Fruit fly (Drosophila melanogaster) whole organism, embryonic: ENCODE results near the gene Aasdh.

Experiments used
- Adf1 ChIP-seq: fragments of 200-800 bp; sonication (Bioruptor generic); IDR thresholded peaks from 2 replicates; pipeline ENCODE4 v1.3.6; 2022; ENCODE audit warnings: missing biosample characterization, missing genetic modification characterization
- CG11093 ChIP-seq: fragments of 200-800 bp; sonication (Bioruptor generic); IDR thresholded peaks from 3 replicates; pipeline ENCODE4 v1.3.6; 2022; ENCODE audit warnings: missing biosample characterization, missing genetic modification characterization
- CG11696 ChIP-seq: fragments of 200-800 bp; sonication (Bioruptor generic); IDR thresholded peaks from 2 replicates; pipeline ENCODE4 v1.3.6; 2022; ENCODE audit warnings: missing biosample characterization, missing genetic modification characterization
- CG12391 ChIP-seq: fragments of 200-800 bp; sonication (Bioruptor generic); optimal IDR thresholded peaks from 3 replicates; lab custom pipeline; 2018; ENCODE audit warnings: missing biosample characterization, mild to moderate bottlenecking, missing genetic modification characterization, moderate library complexity
- CG12744 ChIP-seq: fragments of 200-800 bp; sonication (Bioruptor generic); optimal IDR thresholded peaks from 2 replicates; lab custom pipeline; 2016; ENCODE audit warnings: missing biosample characterization, missing genetic modification characterization
- CG12769 ChIP-seq: fragments of 200-800 bp; sonication (Bioruptor generic); optimal IDR thresholded peaks from 2 replicates; lab custom pipeline; 2019; ENCODE audit warnings: missing biosample characterization, mild to moderate bottlenecking, missing genetic modification characterization, moderate library complexity
- CG1603 ChIP-seq: fragments of 200-800 bp; sonication (Bioruptor generic); optimal IDR thresholded peaks from 2 replicates; lab custom pipeline; 2019; ENCODE audit warnings: missing biosample characterization, mild to moderate bottlenecking, missing genetic modification characterization, moderate library complexity
- CG17612 ChIP-seq: fragments of 200-800 bp; sonication (Bioruptor generic); IDR thresholded peaks from 2 replicates; pipeline ENCODE4 v1.3.6; 2022; ENCODE audit warnings: missing biosample characterization, missing genetic modification characterization
- CG17802 ChIP-seq: fragments of 200-800 bp; sonication (Bioruptor generic); optimal IDR thresholded peaks from 2 replicates; lab custom pipeline; 2018; ENCODE audit warnings: missing biosample characterization, mild to moderate bottlenecking, missing genetic modification characterization, moderate library complexity
- CG18764 ChIP-seq: fragments of 200-800 bp; sonication (Bioruptor generic); optimal IDR thresholded peaks from 3 replicates; lab custom pipeline; 2016; ENCODE audit warnings: missing biosample characterization, missing genetic modification characterization
- CG30431 ChIP-seq: fragments of 200-800 bp; sonication (Bioruptor generic); optimal IDR thresholded peaks from 2 replicates; lab custom pipeline; 2017; ENCODE audit warnings: missing biosample characterization, missing genetic modification characterization
- CG32772 ChIP-seq: fragments of 200-800 bp; sonication (Bioruptor generic); IDR thresholded peaks from 2 replicates; pipeline ENCODE4 v1.3.6; 2022; ENCODE audit warnings: missing biosample characterization, missing genetic modification characterization
- CG34376 ChIP-seq: fragments of 200-800 bp; sonication (Bioruptor generic); optimal IDR thresholded peaks from 2 replicates; lab custom pipeline; 2018; ENCODE audit warnings: missing biosample characterization, mild to moderate bottlenecking, missing genetic modification characterization
- CG7745 ChIP-seq: fragments of 200-800 bp; sonication (Bioruptor generic); optimal IDR thresholded peaks from 2 replicates; lab custom pipeline; 2018; ENCODE audit warnings: missing biosample characterization, mild to moderate bottlenecking, missing genetic modification characterization, moderate library complexity
- CG9609 ChIP-seq: fragments of 200-800 bp; sonication (Bioruptor generic); optimal IDR thresholded peaks from 3 replicates; lab custom pipeline; 2016; ENCODE audit warnings: missing biosample characterization, missing genetic modification characterization
- CG9797 ChIP-seq: fragments of 200-800 bp; sonication (Bioruptor generic); optimal IDR thresholded peaks from 3 replicates; lab custom pipeline; 2018; ENCODE audit warnings: missing biosample characterization, mild to moderate bottlenecking, missing genetic modification characterization
- CG9932 ChIP-seq: fragments of 200-800 bp; sonication (Bioruptor generic); IDR thresholded peaks from 2 replicates; pipeline ENCODE4 v1.3.6; 2022; ENCODE audit warnings: missing biosample characterization, missing genetic modification characterization
- D ChIP-seq, 2 experiments: fragments of 200-800 bp in 1 of 2; fragments of >200 bp in 1 of 2; sonication (Bioruptor generic) in 1 of 2; optimal IDR thresholded peaks; 2 replicates in 1 of 2; 3 replicates in 1 of 2; lab custom pipeline; 2017; ENCODE audit warnings: mild to moderate bottlenecking in 1 of 2, missing biosample characterization in 1 of 2, missing genetic modification characterization in 1 of 2, missing genetic modification reagents in 1 of 2
- D19B ChIP-seq: fragments of 200-800 bp; sonication (Bioruptor generic); optimal IDR thresholded peaks from 2 replicates; lab custom pipeline; 2017; ENCODE audit warnings: missing biosample characterization, mild to moderate bottlenecking, missing genetic modification characterization
- Doc3 ChIP-seq: fragments of 200-800 bp; sonication (Bioruptor generic); IDR thresholded peaks from 3 replicates; pipeline ENCODE4 v1.3.6; 2022; ENCODE audit warnings: missing biosample characterization, missing genetic modification characterization; ENCODE audit not compliant: partially characterized antibody
- HLHmδ ChIP-seq: fragments of 200-800 bp; sonication (Bioruptor generic); optimal IDR thresholded peaks from 2 replicates; lab custom pipeline; 2018; ENCODE audit warnings: missing biosample characterization, mild to moderate bottlenecking, missing genetic modification characterization, moderate library complexity
- NC2α ChIP-seq: fragments of 200-800 bp; sonication (Bioruptor generic); optimal IDR thresholded peaks from 2 replicates; lab custom pipeline; 2016; ENCODE audit warnings: missing biosample characterization, missing genetic modification characterization
- NK7.1 ChIP-seq: fragments of 200-800 bp; sonication (Bioruptor generic); optimal IDR thresholded peaks from 3 replicates; lab custom pipeline; 2016; ENCODE audit warnings: missing biosample characterization, missing genetic modification characterization
- Pdp1 ChIP-seq, 2 experiments: fragments of 200-800 bp; sonication (Bioruptor generic); optimal IDR thresholded peaks; 3 replicates each; lab custom pipeline; 2016; ENCODE audit warnings: missing biosample characterization in 2 of 2, missing genetic modification characterization in 2 of 2, mild to moderate bottlenecking in 1 of 2, moderate library complexity in 1 of 2
- Ravus ChIP-seq: fragments of 200-800 bp; sonication (Bioruptor generic); IDR thresholded peaks from 2 replicates; pipeline ENCODE4 v1.3.6; 2022; ENCODE audit warnings: missing biosample characterization, missing genetic modification characterization
- Sox100B ChIP-seq: fragments of 200-800 bp; sonication (Bioruptor generic); optimal IDR thresholded peaks from 3 replicates; lab custom pipeline; 2018; ENCODE audit warnings: missing biosample characterization, mild to moderate bottlenecking, missing genetic modification characterization
- Taf1 ChIP-seq: fragments of 200-800 bp; sonication (Bioruptor generic); IDR thresholded peaks from 2 replicates; pipeline ENCODE4 v1.3.6; 2022; ENCODE audit warnings: missing biosample characterization, missing genetic modification characterization
- Xbp1 ChIP-seq: fragments of 200-800 bp; sonication (Bioruptor generic); optimal IDR thresholded peaks from 3 replicates; lab custom pipeline; 2016; ENCODE audit warnings: missing biosample characterization, mild to moderate bottlenecking, missing genetic modification characterization
- abd-A ChIP-seq: fragments of 200-800 bp; sonication (Bioruptor generic); optimal IDR thresholded peaks from 3 replicates; lab custom pipeline; 2019; ENCODE audit warnings: missing biosample characterization, mild to moderate bottlenecking, missing genetic modification characterization, moderate library complexity
- amos ChIP-seq: fragments of 200-800 bp; sonication (Bioruptor generic); IDR thresholded peaks from 2 replicates; pipeline ENCODE4 v1.3.6; 2022; ENCODE audit warnings: missing biosample characterization, missing genetic modification characterization; ENCODE audit not compliant: partially characterized antibody
- cad ChIP-seq: fragments of >200 bp; optimal IDR thresholded peaks from 2 replicates; lab custom pipeline; 2017; ENCODE audit warnings: missing biosample characterization, missing genetic modification characterization
- chn ChIP-seq: fragments of 200-800 bp; sonication (Bioruptor generic); optimal IDR thresholded peaks from 2 replicates; lab custom pipeline; 2016; ENCODE audit warnings: missing biosample characterization, missing genetic modification characterization
- crp ChIP-seq, 2 experiments: fragments of 200-800 bp; sonication (Bioruptor generic); optimal IDR thresholded peaks; 2 replicates in 1 of 2; 3 replicates in 1 of 2; lab custom pipeline; 2017; ENCODE audit warnings: missing biosample characterization in 2 of 2, missing genetic modification characterization in 2 of 2, mild to moderate bottlenecking in 1 of 2, moderate library complexity in 1 of 2
- hb ChIP-seq: fragments of 200-800 bp; sonication (Bioruptor generic); IDR thresholded peaks from 3 replicates; pipeline ENCODE4 v1.3.6; 2022; ENCODE audit warnings: missing biosample characterization, missing genetic modification characterization; ENCODE audit not compliant: partially characterized antibody
- ind ChIP-seq: fragments of 200-800 bp; sonication (Bioruptor generic); optimal IDR thresholded peaks from 3 replicates; lab custom pipeline; 2016; ENCODE audit warnings: missing biosample characterization, missing genetic modification characterization
- jumu ChIP-seq: fragments of 200-800 bp; sonication (Bioruptor generic); optimal IDR thresholded peaks from 3 replicates; lab custom pipeline; 2016; ENCODE audit warnings: missing biosample characterization, missing genetic modification characterization
- kah ChIP-seq: fragments of 200-800 bp; sonication (Bioruptor generic); optimal IDR thresholded peaks from 2 replicates; lab custom pipeline; 2018; ENCODE audit warnings: missing biosample characterization, mild to moderate bottlenecking, missing genetic modification characterization
- lilli ChIP-seq: fragments of 200-800 bp; sonication (Bioruptor generic); optimal IDR thresholded peaks from 3 replicates; lab custom pipeline; 2016; ENCODE audit warnings: missing biosample characterization, missing genetic modification characterization
- nmo ChIP-seq: fragments of 200-800 bp; sonication (Bioruptor generic); optimal IDR thresholded peaks from 2 replicates; lab custom pipeline; 2018; ENCODE audit warnings: missing biosample characterization, mild to moderate bottlenecking, missing genetic modification characterization, moderate library complexity
- oc ChIP-seq: fragments of 200-800 bp; sonication (Bioruptor generic); optimal IDR thresholded peaks from 2 replicates; lab custom pipeline; 2018; ENCODE audit warnings: missing biosample characterization, mild to moderate bottlenecking, missing genetic modification characterization, moderate library complexity
- prd ChIP-seq, 3 experiments: fragments of >200 bp in 2 of 3; fragments of 200-800 bp in 1 of 3; sonication (Bioruptor generic) in 1 of 3; optimal IDR thresholded peaks in 2 of 3; IDR thresholded peaks in 1 of 3; 2 replicates in 2 of 3; 3 replicates in 1 of 3; pipeline versions ENCODE4 v1.3.6 to Lab custom; 2017 to 2022; ENCODE audit warnings: missing biosample characterization in 1 of 3, missing genetic modification characterization in 1 of 3
- ro ChIP-seq: fragments of 200-800 bp; sonication (Bioruptor generic); IDR thresholded peaks from 2 replicates; pipeline ENCODE4 v1.3.6; 2022; ENCODE audit warnings: missing biosample characterization, missing genetic modification characterization
- tll ChIP-seq, 2 experiments: fragments of 200-800 bp in 1 of 2; fragments of >200 bp in 1 of 2; sonication (Bioruptor generic) in 1 of 2; optimal IDR thresholded peaks; 2 replicates each; lab custom pipeline; 2017 to 2019; ENCODE audit warnings: missing biosample characterization in 2 of 2, missing genetic modification characterization in 2 of 2, mild to moderate bottlenecking in 1 of 2, moderate library complexity in 1 of 2
- trem ChIP-seq: fragments of 200-800 bp; optimal IDR thresholded peaks from 3 replicates; lab custom pipeline; 2019; ENCODE audit warnings: missing biosample characterization, mild to moderate bottlenecking, missing genetic modification characterization, moderate library complexity
- ttk ChIP-seq: fragments of 200-800 bp; sonication (Bioruptor generic); IDR thresholded peaks from 2 replicates; pipeline ENCODE4 v2.1.2; 2022; ENCODE audit warnings: missing biosample characterization, missing genetic modification characterization
- vnd ChIP-seq: fragments of 200-800 bp; sonication (Bioruptor generic); IDR thresholded peaks from 3 replicates; pipeline ENCODE4 v1.3.6; 2022; ENCODE audit warnings: missing biosample characterization, missing genetic modification characterization; ENCODE audit not compliant: partially characterized antibody
- z ChIP-seq: fragments of 200-800 bp; sonication (Bioruptor generic); IDR thresholded peaks from 3 replicates; pipeline ENCODE4 v1.3.6; 2022; ENCODE audit warnings: missing biosample characterization, missing genetic modification characterization
- zfh1 ChIP-seq: fragments of 200-800 bp; sonication (Bioruptor generic); IDR thresholded peaks from 3 replicates; pipeline ENCODE4 v1.3.6; 2022; ENCODE audit warnings: missing biosample characterization, missing genetic modification characterization

Gene Aasdh

DNA sequence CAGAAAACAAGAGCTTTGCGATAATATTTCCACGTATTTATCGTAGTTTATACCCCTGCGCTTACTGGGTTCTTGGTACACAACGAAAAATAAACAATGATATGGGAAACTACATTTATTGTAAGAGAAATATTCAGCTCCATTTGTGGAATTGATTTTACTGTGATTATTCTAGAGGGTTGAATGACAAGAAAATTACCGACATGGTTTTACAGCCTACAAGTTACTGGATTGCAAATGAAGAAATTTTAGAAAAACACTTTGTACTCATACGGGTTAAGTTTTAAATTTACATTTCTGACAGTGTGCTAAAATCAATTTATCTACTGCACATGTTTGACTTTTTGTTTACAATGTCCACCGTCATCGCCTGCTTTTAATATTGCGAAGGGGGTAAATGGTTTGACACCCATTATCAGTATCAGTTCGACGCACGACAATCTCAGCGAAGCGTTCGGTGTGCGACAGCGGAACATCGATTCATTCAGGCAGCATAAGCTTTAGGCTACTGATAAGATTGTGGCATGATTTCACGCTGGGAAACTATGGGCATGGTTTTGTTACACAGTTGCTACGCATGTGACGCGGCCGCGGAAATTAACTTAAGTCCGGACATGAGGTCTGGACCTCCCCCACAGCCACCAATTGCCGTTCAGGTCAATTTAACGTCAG, 12.5 kb upstream of the Aasdh start (continued):
- no peak for TF ChIP-seq CG18764 (GFP tag; lab: Kevin White, UChicago)
- no peak for TF ChIP-seq cad (GFP tag; lab: Kevin White, UChicago)
- TF ChIP-seq CG9932 = no peak; the same call in 1 of the 2 replicates
- TF ChIP-seq Xbp1 (GFP tag; lab: Kevin White, UChicago) = no peak
- TF ChIP-seq lilli (GFP tag; lab: Kevin White, UChicago) = peak; percentile 39
- peak; percentile 85 for TF ChIP-seq CG34376 (GFP tag; lab: Kevin White, UChicago)
- no peak for TF ChIP-seq CG12769
- TF ChIP-seq tll (GFP tag; optimal IDR thresholded peaks at IDR 0.05; lab: Kevin White, UChicago) = no peak
- peak; percentile 17 for TF ChIP-seq ind
- peak in 1 of 2 experiments; percentile 39 for TF ChIP-seq Pdp1 (GFP tag; optimal IDR thresholded peaks at IDR 0.05; lab: Kevin White, UChicago)
- TF ChIP-seq hb (GFP tag; lab: Robert Waterston, UW) = no peak
- no peak for TF ChIP-seq ro (GFP tag; lab: Robert Waterston, UW)
- TF ChIP-seq chn (GFP tag; lab: Kevin White, UChicago) = no peak
- TF ChIP-seq Doc3 = no peak
- TF ChIP-seq CG11093 (GFP tag; lab: Robert Waterston, UW) = no peak
- peak; percentile 19 for TF ChIP-seq nmo (GFP tag; lab: Kevin White, UChicago)
- TF ChIP-seq CG1603 (tag; lab: Kevin White, UChicago) = no peak
- no peak for TF ChIP-seq zfh1 (GFP tag; lab: Robert Waterston, UW)
- no peak for TF ChIP-seq CG30431 (GFP tag; lab: Kevin White, UChicago)
- TF ChIP-seq jumu (GFP tag; lab: Kevin White, UChicago) = no peak
- no peak for TF ChIP-seq ttk (GFP tag; lab: Robert Waterston, UW)
- TF ChIP-seq CG9609 (GFP tag; lab: Kevin White, UChicago) = peak; percentile 31
- TF ChIP-seq CG11696 (GFP tag; lab: Robert Waterston, UW) = no peak
- TF ChIP-seq oc = no peak
- TF ChIP-seq CG12744 (GFP tag; lab: Kevin White, UChicago) = no peak
- no peak for TF ChIP-seq CG17802 (tag; lab: Kevin White, UChicago)
- no peak for TF ChIP-seq trem (tag; lab: Kevin White, UChicago)
- TF ChIP-seq CG9797 (GFP tag; lab: Kevin White, UChicago) = no peak
- no peak for TF ChIP-seq kah (GFP tag; lab: Kevin White, UChicago)
- peak; percentile 11 for TF ChIP-seq D19B (GFP tag; lab: Kevin White, UChicago)
- no peak for TF ChIP-seq abd-A
- TF ChIP-seq prd (optimal IDR thresholded peaks at IDR 0.05; lab: Kevin White, UChicago) = no peak
- 0 out of 3 replicates have a peak, but pooled peaks have one; percentile 18 for TF ChIP-seq prd (GFP tag; IDR thresholded peaks at IDR 0.05; lab: Robert Waterston, UW)
- no peak for TF ChIP-seq crp (GFP tag; optimal IDR thresholded peaks at IDR 0.05; lab: Kevin White, UChicago)
- TF ChIP-seq z (GFP tag; lab: Robert Waterston, UW) = no peak
- TF ChIP-seq amos = no peak
- TF ChIP-seq NC2α (GFP tag; lab: Kevin White, UChicago) = no peak
- peak; percentile 38; the same call in 1 of the 2 replicates for TF ChIP-seq Adf1 (GFP tag; lab: Robert Waterston, UW)
- TF ChIP-seq HLHmδ = no peak
- no peak for TF ChIP-seq Ravus (GFP tag; lab: Robert Waterston, UW)
- TF ChIP-seq CG17612 (GFP tag; lab: Robert Waterston, UW) = no peak
- no peak for TF ChIP-seq D (optimal IDR thresholded peaks at IDR 0.05; lab: Kevin White, UChicago)
- no peak for TF ChIP-seq D (GFP tag; optimal IDR thresholded peaks at IDR 0.05; lab: Kevin White, UChicago)
- TF ChIP-seq NK7.1 (GFP tag; lab: Kevin White, UChicago) = no peak
- no peak for TF ChIP-seq Taf1
- no peak for TF ChIP-seq CG32772 (GFP tag; lab: Robert Waterston, UW)
- TF ChIP-seq Sox100B (GFP tag; lab: Kevin White, UChicago) = peak; percentile 4
- TF ChIP-seq CG12391 = peak; percentile 47
- TF ChIP-seq CG7745 (tag; lab: Kevin White, UChicago) = no peak
- TF ChIP-seq vnd = no peak
